Fruit fly (Drosophila melanogaster): ENCODE data around the gene Ret.

DNA sequence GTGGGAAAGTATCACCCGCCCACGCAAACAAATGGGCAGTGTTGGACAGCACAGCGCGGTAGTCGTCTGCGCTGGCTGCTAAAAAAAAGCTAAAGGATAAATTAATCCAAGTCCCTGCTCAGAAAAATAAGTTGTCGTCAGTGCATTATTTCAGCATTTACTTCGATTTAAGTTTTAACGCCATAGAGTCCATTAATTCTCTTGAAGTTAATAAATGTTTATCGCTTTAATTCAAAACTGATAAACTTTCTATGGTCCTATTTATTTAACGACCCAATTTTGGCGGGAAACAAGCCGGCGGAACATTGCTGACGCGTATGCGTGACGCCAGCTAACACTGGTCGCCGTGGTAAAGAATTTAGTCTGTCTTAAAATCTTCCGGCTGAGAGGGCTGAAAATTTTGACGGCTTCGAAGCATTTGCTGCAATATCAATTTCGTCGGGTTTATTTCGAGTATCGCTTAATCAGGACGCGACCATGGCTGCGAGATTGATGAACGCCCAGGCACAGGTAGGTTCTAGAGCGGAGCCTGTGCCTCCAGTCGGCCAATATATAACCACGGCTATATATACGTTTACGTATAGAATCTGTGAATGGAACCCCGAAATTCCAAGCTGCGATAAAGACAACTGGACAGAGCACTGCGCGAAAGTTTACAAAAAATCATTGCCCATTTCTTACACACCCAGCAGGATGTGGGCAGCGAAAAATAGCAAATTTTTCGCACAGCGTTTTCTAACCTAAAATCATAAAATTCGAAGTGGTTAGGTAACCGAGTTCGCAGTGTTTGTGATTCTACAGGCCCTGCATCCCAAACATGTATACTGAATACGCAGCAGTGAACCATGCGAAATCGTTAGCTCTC, 30.0 kb downstream of the Ret start, which contains the start of the genes mAcon1, CG43345 and CG43346:
- no peak for TF ChIP-seq CTCF (optimal IDR thresholded peaks at IDR 0.05)
- TF ChIP-seq CG8478 (optimal IDR thresholded peaks at IDR 0.05), result no peak

Measured in S2 (cell line).